Worm (Caenorhabditis elegans) whole organism, young adult: Measurements from ENCODE around the gene fbxa-158.

Experiments used
- B0261.1 ChIP-seq: sonication (generic microtip); optimal IDR thresholded peaks from 2 replicates; lab custom pipeline; 2016; ENCODE audit warnings: mild to moderate bottlenecking, missing genetic modification characterization, moderate library complexity, missing compliant biosample characterization
- C06A6.2 ChIP-seq: fragments of 200-800 bp; sonication (Bioruptor generic); conservative IDR thresholded peaks from 2 replicates; pipeline ENCODE4 v1.3.6; 2022; ENCODE audit warnings: missing genetic modification characterization, missing compliant biosample characterization
- F22D6.2 ChIP-seq: sonication (generic microtip); optimal IDR thresholded peaks from 2 replicates; lab custom pipeline; 2016; ENCODE audit warnings: mild to moderate bottlenecking, missing genetic modification characterization, missing compliant biosample characterization
- F33H1.4 ChIP-seq: fragments of 200-800 bp; sonication (Bioruptor generic); IDR thresholded peaks from 2 replicates; pipeline ENCODE4 v1.3.6; 2022; ENCODE audit warnings: missing genetic modification reagents, missing genetic modification characterization, missing compliant biosample characterization
- K11D2.4 ChIP-seq: fragments of 200-800 bp; sonication (Bioruptor generic); IDR thresholded peaks from 2 replicates; pipeline ENCODE4 v1.3.6; 2022; ENCODE audit warnings: missing genetic modification reagents, missing genetic modification characterization, missing compliant biosample characterization
- K12H6.12 ChIP-seq: fragments of 200-800 bp; sonication (Bioruptor generic); optimal IDR thresholded peaks from 2 replicates; lab custom pipeline; 2018; ENCODE audit warnings: mild to moderate bottlenecking, missing genetic modification characterization, missing compliant biosample characterization
- Y56A3A.18 ChIP-seq: fragments of 200-800 bp; sonication (Bioruptor generic); IDR thresholded peaks from 2 replicates; pipeline ENCODE4 v1.3.6; 2022; ENCODE audit warnings: missing genetic modification reagents, missing genetic modification characterization, missing compliant biosample characterization
- aptf-2 ChIP-seq: fragments of 200-800 bp; sonication (Bioruptor generic); conservative IDR thresholded peaks from 2 replicates; pipeline ENCODE4 v1.3.6; 2022; ENCODE audit warnings: missing genetic modification reagents, missing genetic modification characterization, missing compliant biosample characterization
- efl-1 ChIP-seq: fragments of 150-350 bp; optimal IDR thresholded peaks from 2 replicates; lab custom pipeline; 2014; ENCODE audit warnings: missing biosample characterization, missing genetic modification reagents, missing genetic modification characterization
- egl-44 ChIP-seq: fragments of 200-800 bp; sonication (Bioruptor generic); IDR thresholded peaks from 2 replicates; pipeline ENCODE4 v1.3.6; 2022; ENCODE audit warnings: missing genetic modification reagents, missing genetic modification characterization, missing compliant biosample characterization
- ekl-4 ChIP-seq: fragments of 200-800 bp; sonication (Bioruptor generic); IDR thresholded peaks from 2 replicates; pipeline ENCODE4 v1.3.6; 2022; ENCODE audit warnings: missing genetic modification reagents, missing genetic modification characterization, missing compliant biosample characterization
- hsf-1 ChIP-seq: fragments of 200-800 bp; sonication (Bioruptor generic); IDR thresholded peaks from 2 replicates; pipeline ENCODE4 v1.3.6; 2022; ENCODE audit warnings: missing genetic modification reagents, missing genetic modification characterization, missing compliant biosample characterization
- let-526 ChIP-seq: fragments of 200-800 bp; sonication (Bioruptor generic); IDR thresholded peaks from 2 replicates; pipeline ENCODE4 v1.3.6; 2022; ENCODE audit warnings: missing genetic modification reagents, missing genetic modification characterization, missing compliant biosample characterization
- mcd-1 ChIP-seq: fragments of 200-800 bp; sonication (Bioruptor generic); IDR thresholded peaks from 2 replicates; pipeline ENCODE4 v1.3.6; 2022; ENCODE audit warnings: missing genetic modification reagents, missing genetic modification characterization, missing compliant biosample characterization
- tlf-1 ChIP-seq: fragments of 200-800 bp; sonication (Bioruptor generic); optimal IDR thresholded peaks from 2 replicates; lab custom pipeline; 2018; ENCODE audit warnings: mild to moderate bottlenecking, missing genetic modification characterization, missing compliant biosample characterization
- ztf-22 ChIP-seq: fragments of 200-800 bp; sonication (Bioruptor generic); optimal IDR thresholded peaks from 2 replicates; lab custom pipeline; 2018; ENCODE audit warnings: mild to moderate bottlenecking, missing genetic modification characterization, moderate library complexity, missing compliant biosample characterization

The fbxa-158 gene

DNA sequence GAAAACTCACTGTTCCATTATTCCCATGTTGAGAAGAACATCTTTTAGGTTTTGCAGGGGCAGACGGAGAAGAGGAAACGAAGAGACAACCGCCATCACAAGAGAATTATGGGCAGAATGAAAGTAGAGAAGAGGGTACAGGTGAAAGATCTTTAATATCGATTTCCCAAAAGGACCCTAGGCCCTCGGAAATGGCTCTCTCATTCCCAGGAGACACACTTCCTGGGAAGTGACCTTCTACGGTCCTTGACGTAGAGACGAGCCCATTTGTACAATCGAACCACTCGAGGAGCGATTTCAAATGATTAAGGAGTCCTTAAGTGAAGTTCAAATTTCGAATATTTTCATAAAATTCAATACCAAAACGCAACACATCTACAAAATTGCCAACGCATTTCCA lies 50.0 kb downstream of the fbxa-158 start, which contains the start of gene fbxb-46:
Gene fbxb-46 (minus strand): TSS at position 101 of the 400 bp plus-strand sequence.
- TF ChIP-seq hsf-1 (GFP tag; lab: Robert Waterston, UW) (no peak), C06A6.2 (GFP tag; lab: Robert Waterston, UW) (no peak), mcd-1 (no peak), tlf-1 (no peak), egl-44 (GFP tag; lab: Robert Waterston, UW) (no peak), Y56A3A.18 (no peak), let-526 (GFP tag; lab: Robert Waterston, UW) (no peak), B0261.1 (no peak), F22D6.2 (no peak), ztf-22 (GFP tag; lab: Kevin White, UChicago) (no peak), efl-1 (GFP tag; lab: Kevin White, UChicago) (no peak), ekl-4 (GFP tag; lab: Robert Waterston, UW) (no peak), F33H1.4 (GFP tag; lab: Robert Waterston, UW) (no peak), aptf-2 (no peak), K11D2.4 (GFP tag; lab: Robert Waterston, UW) (no peak), K12H6.12 (tag; lab: Kevin White, UChicago) (no peak)
- TF ChIP-seq, all 124 proteins: peak for 0
